Worm (Caenorhabditis elegans) whole organism, young adult: ENCODE data around the gene F10E9.4.

ENCODE experiments used
- C06A6.2 ChIP-seq: fragments of 200-800 bp; sonication (Bioruptor generic); conservative IDR thresholded peaks from 2 replicates; pipeline ENCODE4 v1.3.6; 2022; ENCODE audit warnings: missing genetic modification characterization, missing compliant biosample characterization
- F23B12.7 ChIP-seq: sonication (generic microtip); optimal IDR thresholded peaks from 2 replicates; lab custom pipeline; 2017; ENCODE audit warnings: missing genetic modification characterization, mild to moderate bottlenecking, missing compliant biosample characterization, antibody characterized with exemption, moderate library complexity; ENCODE audit not compliant: insufficient read depth
- F37B4.10 ChIP-seq: fragments of 200-800 bp; sonication (Bioruptor generic); IDR thresholded peaks from 2 replicates; pipeline ENCODE4 v1.3.6; 2022; ENCODE audit warnings: missing genetic modification characterization, missing compliant biosample characterization
- F52B5.7 ChIP-seq: sonication (generic microtip); optimal IDR thresholded peaks from 2 replicates; lab custom pipeline; 2016; ENCODE audit warnings: mild to moderate bottlenecking, missing genetic modification characterization, missing compliant biosample characterization
- F57C9.4 ChIP-seq: sonication (generic microtip); optimal IDR thresholded peaks from 2 replicates; lab custom pipeline; 2017; ENCODE audit warnings: mild to moderate bottlenecking, missing genetic modification characterization, missing compliant biosample characterization
- K11D2.4 ChIP-seq: fragments of 200-800 bp; sonication (Bioruptor generic); IDR thresholded peaks from 2 replicates; pipeline ENCODE4 v1.3.6; 2022; ENCODE audit warnings: missing genetic modification reagents, missing genetic modification characterization, missing compliant biosample characterization
- T07F8.4 ChIP-seq: sonication (generic microtip); optimal IDR thresholded peaks from 2 replicates; lab custom pipeline; 2016; ENCODE audit warnings: mild to moderate bottlenecking, missing genetic modification characterization, moderate library complexity, missing compliant biosample characterization
- Y67H2A.10 ChIP-seq: fragments of 200-800 bp; sonication (Bioruptor generic); conservative IDR thresholded peaks from 2 replicates; pipeline ENCODE4 v1.3.6; 2022; ENCODE audit warnings: missing genetic modification reagents, missing genetic modification characterization, missing compliant biosample characterization
- akir-1 ChIP-seq: fragments of 200-800 bp; sonication (Bioruptor generic); optimal IDR thresholded peaks from 2 replicates; lab custom pipeline; 2018; ENCODE audit warnings: mild to moderate bottlenecking, missing genetic modification characterization, moderate library complexity, missing compliant biosample characterization
- ama-1 ChIP-seq, 3 experiments: fragments of 150-350 bp in 1 of 3; sonication (generic microtip) in 2 of 3; optimal IDR thresholded peaks; 2 replicates each; lab custom pipeline; 2014 to 2018; ENCODE audit warnings: missing biosample characterization in 2 of 3, missing genetic modification characterization in 2 of 3, missing genetic modification reagents in 2 of 3
- atf-7 ChIP-seq: sonication (generic microtip); optimal IDR thresholded peaks from 2 replicates; lab custom pipeline; 2017; ENCODE audit warnings: mild to moderate bottlenecking, missing genetic modification characterization, missing compliant biosample characterization
- athp-1 ChIP-seq: sonication (generic microtip); optimal IDR thresholded peaks from 2 replicates; lab custom pipeline; 2017; ENCODE audit warnings: mild to moderate bottlenecking, missing genetic modification characterization, missing compliant biosample characterization
- attf-5 ChIP-seq: fragments of 200-800 bp; sonication (Bioruptor generic); optimal IDR thresholded peaks from 2 replicates; lab custom pipeline; 2018; ENCODE audit warnings: mild to moderate bottlenecking, missing genetic modification characterization, missing compliant biosample characterization
- attf-6 ChIP-seq: fragments of 200-800 bp; sonication (Bioruptor generic); IDR thresholded peaks from 2 replicates; pipeline ENCODE4 v1.3.6; 2022; ENCODE audit warnings: missing genetic modification reagents, missing genetic modification characterization, missing compliant biosample characterization
- bed-1 ChIP-seq: fragments of 200-800 bp; sonication (Bioruptor generic); IDR thresholded peaks from 2 replicates; pipeline ENCODE4 v1.3.6; 2022; ENCODE audit warnings: missing genetic modification reagents, missing genetic modification characterization, missing compliant biosample characterization
- ccch-3 ChIP-seq: fragments of 200-800 bp; sonication (Bioruptor generic); optimal IDR thresholded peaks from 2 replicates; lab custom pipeline; 2018; ENCODE audit warnings: mild to moderate bottlenecking, missing genetic modification characterization, missing compliant biosample characterization
- ceh-27 ChIP-seq: fragments of 200-800 bp; sonication (Bioruptor generic); optimal IDR thresholded peaks from 2 replicates; lab custom pipeline; 2018; ENCODE audit warnings: mild to moderate bottlenecking, missing genetic modification characterization, moderate library complexity, missing compliant biosample characterization
- dpl-1 ChIP-seq: fragments of 150-350 bp; optimal IDR thresholded peaks from 2 replicates; lab custom pipeline; 2014; ENCODE audit warnings: missing biosample characterization, missing genetic modification reagents, missing genetic modification characterization
- efl-1 ChIP-seq: fragments of 150-350 bp; optimal IDR thresholded peaks from 2 replicates; lab custom pipeline; 2014; ENCODE audit warnings: missing biosample characterization, missing genetic modification reagents, missing genetic modification characterization
- egrh-3 ChIP-seq: fragments of 200-800 bp; sonication (Bioruptor generic); IDR thresholded peaks from 2 replicates; pipeline ENCODE4 v1.3.6; 2022; ENCODE audit warnings: missing genetic modification reagents, missing genetic modification characterization, missing compliant biosample characterization
- ets-4 ChIP-seq: fragments of 200-800 bp; sonication (Bioruptor generic); optimal IDR thresholded peaks from 2 replicates; lab custom pipeline; 2018; ENCODE audit warnings: mild to moderate bottlenecking, missing genetic modification characterization, missing compliant biosample characterization
- hmg-1.2 ChIP-seq: fragments of 200-800 bp; sonication (Bioruptor generic); IDR thresholded peaks from 2 replicates; pipeline ENCODE4 v1.3.6; 2022; ENCODE audit warnings: missing genetic modification reagents, missing genetic modification characterization, missing compliant biosample characterization
- hmg-20 ChIP-seq: fragments of 200-800 bp; sonication (Bioruptor generic); IDR thresholded peaks from 2 replicates; pipeline ENCODE4 v1.3.6; 2022; ENCODE audit warnings: missing genetic modification reagents, missing genetic modification characterization, missing compliant biosample characterization
- hrde-1 ChIP-seq: sonication (generic microtip); optimal IDR thresholded peaks from 2 replicates; lab custom pipeline; 2016; ENCODE audit warnings: missing genetic modification characterization, mild to moderate bottlenecking, missing compliant biosample characterization, moderate library complexity, missing genotype, missing genetic modification reagents, borderline replicate concordance
- hsf-1 ChIP-seq: fragments of 200-800 bp; sonication (Bioruptor generic); IDR thresholded peaks from 2 replicates; pipeline ENCODE4 v1.3.6; 2022; ENCODE audit warnings: missing genetic modification reagents, missing genetic modification characterization, missing compliant biosample characterization
- let-526 ChIP-seq: fragments of 200-800 bp; sonication (Bioruptor generic); IDR thresholded peaks from 2 replicates; pipeline ENCODE4 v1.3.6; 2022; ENCODE audit warnings: missing genetic modification reagents, missing genetic modification characterization, missing compliant biosample characterization
- lin-26 ChIP-seq: fragments of 200-800 bp; sonication (Bioruptor generic); IDR thresholded peaks from 2 replicates; pipeline ENCODE4 v1.3.6; 2022; ENCODE audit warnings: missing genetic modification reagents, missing genetic modification characterization, missing compliant biosample characterization
- lir-1 ChIP-seq: fragments of 200-800 bp; sonication (Bioruptor generic); conservative IDR thresholded peaks from 2 replicates; pipeline ENCODE4 v1.3.6; 2022; ENCODE audit warnings: missing genetic modification reagents, missing genetic modification characterization, missing compliant biosample characterization
- lsl-1 ChIP-seq: fragments of 200-800 bp; sonication (Bioruptor generic); optimal IDR thresholded peaks from 2 replicates; lab custom pipeline; 2018; ENCODE audit warnings: mild to moderate bottlenecking, missing genetic modification characterization, moderate library complexity, missing compliant biosample characterization
- lsy-27 ChIP-seq: sonication (generic microtip); optimal IDR thresholded peaks from 2 replicates; lab custom pipeline; 2017; ENCODE audit warnings: missing genetic modification characterization, mild to moderate bottlenecking, missing compliant biosample characterization, antibody characterized with exemption, missing genotype, borderline replicate concordance; ENCODE audit not compliant: insufficient read depth
- madf-3 ChIP-seq: fragments of 200-800 bp; sonication (Bioruptor generic); IDR thresholded peaks from 2 replicates; pipeline ENCODE4 v1.3.6; 2022; ENCODE audit warnings: missing genetic modification reagents, missing genetic modification characterization, missing compliant biosample characterization
- mel-28 ChIP-seq: sonication (generic microtip); optimal IDR thresholded peaks from 2 replicates; lab custom pipeline; 2016; ENCODE audit warnings: borderline replicate concordance, mild to moderate bottlenecking, missing genetic modification characterization, missing compliant biosample characterization
- nfya-1 ChIP-seq: sonication (generic microtip); optimal IDR thresholded peaks from 2 replicates; lab custom pipeline; 2017; ENCODE audit warnings: antibody characterized with exemption, missing compliant biosample characterization, missing genetic modification characterization, borderline replicate concordance; ENCODE audit not compliant: insufficient read depth
- nfyb-1 ChIP-seq: fragments of 200-800 bp; sonication (Bioruptor generic); IDR thresholded peaks from 2 replicates; pipeline ENCODE4 v1.3.6; 2022; ENCODE audit warnings: missing genetic modification reagents, missing genetic modification characterization, missing compliant biosample characterization
- nhr-80 ChIP-seq: sonication (generic microtip); optimal IDR thresholded peaks from 2 replicates; lab custom pipeline; 2016; ENCODE audit warnings: missing genetic modification characterization, missing compliant biosample characterization
- repo-1 ChIP-seq: sonication (generic microtip); optimal IDR thresholded peaks from 2 replicates; lab custom pipeline; 2017; ENCODE audit warnings: mild to moderate bottlenecking, missing genetic modification characterization, missing compliant biosample characterization
- sea-2 ChIP-seq: fragments of 200-800 bp; sonication (Bioruptor generic); IDR thresholded peaks from 2 replicates; pipeline ENCODE4 v1.3.6; 2022; ENCODE audit warnings: missing genetic modification characterization, missing compliant biosample characterization
- snpc-1.3 ChIP-seq: sonication (generic microtip); optimal IDR thresholded peaks from 2 replicates; lab custom pipeline; 2017; ENCODE audit warnings: missing genetic modification characterization, mild to moderate bottlenecking, missing compliant biosample characterization, antibody characterized with exemption, moderate library complexity, missing genotype, missing genetic modification reagents; ENCODE audit not compliant: insufficient read depth
- snpc-4 ChIP-seq, 5 experiments: fragments of 150-350 bp in 1 of 5; sonication (generic microtip) in 4 of 5; optimal IDR thresholded peaks; 2 replicates each; lab custom pipeline; 2014 to 2018; ENCODE audit warnings: missing genetic modification characterization in 5 of 5, missing biosample characterization in 3 of 5, antibody characterized with exemption in 2 of 5, mild to moderate bottlenecking in 2 of 5, missing compliant biosample characterization in 2 of 5, missing genotype in 2 of 5, moderate library complexity in 2 of 5, missing genetic modification reagents in 1 of 5
- sptf-2 ChIP-seq: fragments of 200-800 bp; sonication (Bioruptor generic); optimal IDR thresholded peaks from 2 replicates; lab custom pipeline; 2018; ENCODE audit warnings: mild to moderate bottlenecking, missing genetic modification characterization, missing compliant biosample characterization
- tbx-9 ChIP-seq: sonication (generic microtip); optimal IDR thresholded peaks from 2 replicates; lab custom pipeline; 2016; ENCODE audit warnings: borderline replicate concordance, missing genetic modification characterization, inconsistent platforms, missing compliant biosample characterization
- tlf-1 ChIP-seq: fragments of 200-800 bp; sonication (Bioruptor generic); optimal IDR thresholded peaks from 2 replicates; lab custom pipeline; 2018; ENCODE audit warnings: mild to moderate bottlenecking, missing genetic modification characterization, missing compliant biosample characterization
- unc-130 ChIP-seq: sonication (generic microtip); optimal IDR thresholded peaks from 2 replicates; lab custom pipeline; 2016; ENCODE audit warnings: missing genetic modification reagents, missing genetic modification characterization, missing compliant biosample characterization
- unc-62 ChIP-seq: fragments of 150-350 bp; optimal IDR thresholded peaks from 2 replicates; lab custom pipeline; 2014; ENCODE audit warnings: missing biosample characterization, missing genetic modification reagents, missing genetic modification characterization
- xnd-1 ChIP-seq: sonication (generic microtip); optimal IDR thresholded peaks from 2 replicates; lab custom pipeline; 2016; ENCODE audit warnings: missing genotype, missing genetic modification reagents, missing genetic modification characterization, missing compliant biosample characterization
- zfh-2 ChIP-seq: fragments of 200-800 bp; sonication (Bioruptor generic); conservative IDR thresholded peaks from 2 replicates; pipeline ENCODE4 v1.3.6; 2022; ENCODE audit warnings: missing genetic modification reagents, missing genetic modification characterization, missing compliant biosample characterization
- ztf-25 ChIP-seq: fragments of 200-800 bp; sonication (Bioruptor generic); IDR thresholded peaks from 2 replicates; pipeline ENCODE4 v1.3.6; 2022; ENCODE audit warnings: missing genetic modification reagents, missing genetic modification characterization, missing compliant biosample characterization
- ztf-3 ChIP-seq: fragments of 200-800 bp; sonication (Bioruptor generic); optimal IDR thresholded peaks from 2 replicates; lab custom pipeline; 2018; ENCODE audit warnings: mild to moderate bottlenecking, missing genetic modification characterization, missing compliant biosample characterization

The F10E9.4 gene

DNA sequence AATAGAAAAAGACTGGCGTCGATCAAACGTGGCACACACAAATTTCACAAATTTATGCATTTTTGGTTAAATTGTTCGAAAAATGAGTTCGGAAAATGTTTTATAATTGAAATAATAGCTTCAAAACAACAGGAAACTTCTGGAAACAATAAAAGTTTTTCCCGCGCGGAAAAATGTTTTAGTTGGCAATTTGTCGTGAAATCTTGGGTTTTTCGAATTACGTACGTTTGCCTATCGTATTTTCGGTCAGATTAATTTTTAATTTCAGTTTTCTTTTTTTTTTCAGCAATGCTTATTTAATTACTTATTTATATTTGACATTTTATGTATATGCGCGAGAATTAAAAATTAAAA lies 47.1 kb downstream of the F10E9.4 start:
- no peak for TF ChIP-seq bed-1 (GFP tag; lab: Robert Waterston, UW)
- TF ChIP-seq mel-28 (tag; lab: Kevin White, UChicago) = no peak
- TF ChIP-seq tlf-1 (GFP tag; lab: Kevin White, UChicago) = no peak
- no peak for TF ChIP-seq unc-130 (GFP tag; lab: Kevin White, UChicago)
- TF ChIP-seq F23B12.7 (tag; lab: Kevin White, UChicago) = no peak
- no peak for TF ChIP-seq nfya-1
- TF ChIP-seq nfyb-1 (GFP tag; lab: Robert Waterston, UW) = no peak
- no peak for TF ChIP-seq F37B4.10 (GFP tag; lab: Robert Waterston, UW)
- TF ChIP-seq madf-3 (GFP tag; lab: Robert Waterston, UW) = no peak
- TF ChIP-seq sea-2 = no peak
- TF ChIP-seq ceh-27 (GFP tag; lab: Kevin White, UChicago) = no peak
- no peak for TF ChIP-seq C06A6.2 (GFP tag; lab: Robert Waterston, UW)
- no peak for TF ChIP-seq sptf-2
- TF ChIP-seq lsl-1 (GFP tag; lab: Kevin White, UChicago) = peak; percentile 61
- no peak for TF ChIP-seq lir-1
- TF ChIP-seq hmg-20 (GFP tag; lab: Robert Waterston, UW) = no peak
- TF ChIP-seq ztf-25 = no peak
- TF ChIP-seq hrde-1 (tag; lab: Kevin White, UChicago) = no peak
- TF ChIP-seq ama-1 (optimal IDR thresholded peaks at IDR 0.05; lab: Kevin White, UChicago) = no peak
- no peak for TF ChIP-seq ama-1 (GFP tag; optimal IDR thresholded peaks at IDR 0.05; lab: Kevin White, UChicago)
- TF ChIP-seq zfh-2 (GFP tag; lab: Robert Waterston, UW) = no peak
- no peak for TF ChIP-seq akir-1 (GFP tag; lab: Kevin White, UChicago)
- no peak for TF ChIP-seq let-526 (GFP tag; lab: Robert Waterston, UW)
- no peak for TF ChIP-seq nhr-80
- TF ChIP-seq F52B5.7 = no peak
- TF ChIP-seq ets-4 (GFP tag; lab: Kevin White, UChicago) = no peak
- TF ChIP-seq dpl-1 = peak; percentile 73
- TF ChIP-seq hmg-1.2 (GFP tag; lab: Robert Waterston, UW) = no peak
- TF ChIP-seq attf-5 (GFP tag; lab: Kevin White, UChicago) = no peak
- no peak for TF ChIP-seq K11D2.4 (GFP tag; lab: Robert Waterston, UW)
- TF ChIP-seq ccch-3 (GFP tag; lab: Kevin White, UChicago) = no peak
- TF ChIP-seq ztf-3 (GFP tag; lab: Kevin White, UChicago) = no peak
- TF ChIP-seq efl-1 = peak; percentile 85
- no peak for TF ChIP-seq egrh-3
- TF ChIP-seq repo-1 (tag; lab: Kevin White, UChicago) = no peak
- TF ChIP-seq Y67H2A.10 = no peak
- TF ChIP-seq snpc-1.3 (tag; lab: Kevin White, UChicago) = no peak
- no peak for TF ChIP-seq snpc-4 (GFP tag; optimal IDR thresholded peaks at IDR 0.05; lab: Kevin White, UChicago)
- TF ChIP-seq snpc-4 (tag; optimal IDR thresholded peaks at IDR 0.05; lab: Kevin White, UChicago) = no peak
- no peak for TF ChIP-seq F57C9.4
- no peak for TF ChIP-seq T07F8.4
- TF ChIP-seq attf-6 (GFP tag; lab: Robert Waterston, UW) = no peak
- TF ChIP-seq athp-1 (tag; lab: Kevin White, UChicago) = no peak
- TF ChIP-seq xnd-1 = peak; percentile 15
- no peak for TF ChIP-seq lin-26 (GFP tag; lab: Robert Waterston, UW)
- peak; percentile 96 for TF ChIP-seq hsf-1 (GFP tag; lab: Robert Waterston, UW)
- TF ChIP-seq unc-62 (GFP tag; lab: Kevin White, UChicago) = no peak
- TF ChIP-seq tbx-9 (tag; lab: Kevin White, UChicago) = no peak
- no peak for TF ChIP-seq atf-7 (tag; lab: Kevin White, UChicago)
- TF ChIP-seq lsy-27 (tag; lab: Kevin White, UChicago) = no peak
